Worm (Caenorhabditis elegans) whole organism, L3 larva: Measurements from ENCODE around the gene fbxa-142.

Experiments
- ama-1 ChIP-seq: fragments of 150-350 bp; optimal IDR thresholded peaks from 2 replicates; lab custom pipeline; 2018
- nhr-12 ChIP-seq: fragments of 150-350 bp; optimal IDR thresholded peaks from 2 replicates; lab custom pipeline; 2014; ENCODE audit warnings: missing biosample characterization, missing genetic modification characterization

DNA sequence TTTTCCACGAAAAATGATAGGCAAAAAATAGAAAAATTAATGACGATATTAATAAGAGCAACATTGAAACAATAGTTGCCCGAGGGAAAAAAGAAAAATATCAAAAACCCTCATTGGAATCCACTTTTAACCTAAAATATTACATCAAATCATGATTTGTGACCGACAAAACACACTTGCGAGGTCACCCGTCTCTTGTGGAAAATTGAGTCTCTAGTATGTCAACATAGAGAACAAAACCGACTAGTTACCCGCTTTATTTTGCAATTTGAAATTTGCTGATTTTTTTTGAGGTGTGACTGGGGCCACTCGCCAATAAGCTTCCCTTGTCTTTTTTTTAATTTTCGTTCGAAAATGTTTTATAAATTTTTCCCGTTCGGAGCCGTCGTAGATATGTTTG is 44.6 kb upstream of the fbxa-142 start, which contains the start of gene cyp-33D1:
- TF ChIP-seq nhr-12 (tag; lab: Kevin White, UChicago), result no peak
- TF ChIP-seq ama-1 (lab: Kevin White, UChicago), result no peak
